Worm (Caenorhabditis elegans) whole organism, mixed stage, embryonic: Measurements from ENCODE around the gene srw-67.

Experiments used
- M03D4.4 ChIP-seq: sonication (generic microtip); optimal IDR thresholded peaks from 2 replicates; lab custom pipeline; 2017; ENCODE audit warnings: mild to moderate bottlenecking, missing genetic modification characterization, missing compliant biosample characterization
- bed-3 ChIP-seq: fragments of 200-800 bp; sonication (Bioruptor generic); optimal IDR thresholded peaks from 3 replicates; lab custom pipeline; 2018; ENCODE audit warnings: mild to moderate bottlenecking, missing genetic modification characterization, moderate library complexity, missing compliant biosample characterization
- ceh-39 ChIP-seq: fragments of 150-350 bp; optimal IDR thresholded peaks from 2 replicates; lab custom pipeline; 2014; ENCODE audit warnings: missing biosample characterization, missing genetic modification characterization
- ceh-43 ChIP-seq: fragments of 200-800 bp; sonication (Bioruptor generic); optimal IDR thresholded peaks from 2 replicates; lab custom pipeline; 2018; ENCODE audit warnings: mild to moderate bottlenecking, missing genetic modification characterization, moderate library complexity, missing compliant biosample characterization
- ceh-83 ChIP-seq: fragments of 200-800 bp; sonication (Bioruptor generic); optimal IDR thresholded peaks from 2 replicates; lab custom pipeline; 2018; ENCODE audit warnings: mild to moderate bottlenecking, missing genetic modification characterization, missing compliant biosample characterization
- ces-1 ChIP-seq: fragments of 150-350 bp; optimal IDR thresholded peaks from 2 replicates; lab custom pipeline; 2014; ENCODE audit warnings: missing biosample characterization, missing genetic modification reagents, missing genetic modification characterization
- cnd-1 ChIP-seq: fragments of 200-800 bp; sonication (Bioruptor generic); optimal IDR thresholded peaks from 2 replicates; lab custom pipeline; 2018; ENCODE audit warnings: mild to moderate bottlenecking, missing genetic modification characterization, missing compliant biosample characterization
- drap-1 ChIP-seq: fragments of 200-800 bp; sonication (Bioruptor generic); optimal IDR thresholded peaks from 3 replicates; lab custom pipeline; 2018; ENCODE audit warnings: mild to moderate bottlenecking, missing genetic modification characterization, missing compliant biosample characterization
- elt-1 ChIP-seq: sonication (generic microtip); optimal IDR thresholded peaks from 2 replicates; lab custom pipeline; 2017; ENCODE audit warnings: missing genetic modification characterization, mild to moderate bottlenecking, missing compliant biosample characterization, antibody characterized with exemption, moderate library complexity, borderline replicate concordance; ENCODE audit not compliant: insufficient read depth
- elt-3 ChIP-seq: fragments of 150-350 bp; optimal IDR thresholded peaks from 2 replicates; lab custom pipeline; 2014; ENCODE audit warnings: missing biosample characterization, missing genetic modification characterization
- flh-1 ChIP-seq: fragments of 200-800 bp; sonication (Bioruptor generic); optimal IDR thresholded peaks from 2 replicates; lab custom pipeline; 2018; ENCODE audit warnings: mild to moderate bottlenecking, missing genetic modification characterization, moderate library complexity, missing compliant biosample characterization
- ham-2 ChIP-seq: fragments of 200-800 bp; sonication (Bioruptor generic); optimal IDR thresholded peaks from 2 replicates; lab custom pipeline; 2018; ENCODE audit warnings: mild to moderate bottlenecking, missing genetic modification characterization, missing compliant biosample characterization
- hlh-1 ChIP-seq: fragments of 150-350 bp; optimal IDR thresholded peaks from 2 replicates; lab custom pipeline; 2014; ENCODE audit warnings: missing biosample characterization, missing genetic modification reagents, missing genetic modification characterization
- lin-13 ChIP-seq: fragments of 150-350 bp; optimal IDR thresholded peaks from 2 replicates; lab custom pipeline; 2014; ENCODE audit warnings: missing biosample characterization, missing genetic modification characterization
- lin-32 ChIP-seq: fragments of 200-800 bp; sonication (Bioruptor generic); optimal IDR thresholded peaks from 2 replicates; lab custom pipeline; 2018; ENCODE audit warnings: mild to moderate bottlenecking, missing genetic modification characterization, missing compliant biosample characterization
- lsy-2 ChIP-seq: fragments of 150-350 bp; optimal IDR thresholded peaks from 2 replicates; lab custom pipeline; 2014; ENCODE audit warnings: missing biosample characterization, missing genetic modification characterization
- mab-5 ChIP-seq: fragments of 150-350 bp; optimal IDR thresholded peaks from 2 replicates; lab custom pipeline; 2014; ENCODE audit warnings: missing biosample characterization, missing genetic modification characterization
- mep-1 ChIP-seq: fragments of 150-350 bp; optimal IDR thresholded peaks from 2 replicates; lab custom pipeline; 2017; ENCODE audit warnings: missing biosample characterization, missing genetic modification reagents, missing genetic modification characterization, inconsistent platforms
- mls-2 ChIP-seq: sonication (generic microtip); optimal IDR thresholded peaks from 2 replicates; lab custom pipeline; 2016; ENCODE audit warnings: mild to moderate bottlenecking, missing genetic modification characterization, moderate library complexity, missing compliant biosample characterization
- nhr-12 ChIP-seq: fragments of 150-350 bp; optimal IDR thresholded peaks from 2 replicates; lab custom pipeline; 2014; ENCODE audit warnings: missing biosample characterization, missing genetic modification characterization
- nhr-2 ChIP-seq: fragments of 150-350 bp; optimal IDR thresholded peaks from 2 replicates; lab custom pipeline; 2014; ENCODE audit warnings: missing biosample characterization, missing genetic modification characterization
- nhr-237 ChIP-seq: fragments of 150-350 bp; optimal IDR thresholded peaks from 2 replicates; lab custom pipeline; 2014; ENCODE audit warnings: missing biosample characterization, missing genetic modification characterization
- pha-4 ChIP-seq: fragments of 150-350 bp; optimal IDR thresholded peaks from 2 replicates; lab custom pipeline; 2018; ENCODE audit warnings: missing biosample characterization, missing genetic modification reagents, missing genetic modification characterization
- sem-2 ChIP-seq: fragments of 200-800 bp; sonication (Bioruptor generic); optimal IDR thresholded peaks from 2 replicates; lab custom pipeline; 2018; ENCODE audit warnings: mild to moderate bottlenecking, missing genetic modification characterization, missing compliant biosample characterization
- snpc-4 ChIP-seq: fragments of 150-350 bp; optimal IDR thresholded peaks from 2 replicates; lab custom pipeline; 2014; ENCODE audit warnings: missing biosample characterization, missing genetic modification characterization
- sptf-1 ChIP-seq: sonication (generic microtip); optimal IDR thresholded peaks from 2 replicates; lab custom pipeline; 2017; ENCODE audit warnings: mild to moderate bottlenecking, missing genetic modification characterization, moderate library complexity, missing compliant biosample characterization
- tbx-8 ChIP-seq: fragments of 200-800 bp; sonication (Bioruptor generic); optimal IDR thresholded peaks from 2 replicates; lab custom pipeline; 2018; ENCODE audit warnings: mild to moderate bottlenecking, missing genetic modification characterization, moderate library complexity, missing compliant biosample characterization
- unc-120 ChIP-seq: sonication (generic microtip); optimal IDR thresholded peaks from 2 replicates; lab custom pipeline; 2017; ENCODE audit warnings: missing genetic modification characterization, missing compliant biosample characterization; ENCODE audit not compliant: poor library complexity, severe bottlenecking
- unc-39 ChIP-seq: fragments of 150-350 bp; optimal IDR thresholded peaks from 2 replicates; lab custom pipeline; 2014; ENCODE audit warnings: missing biosample characterization, missing genetic modification characterization
- unc-62 ChIP-seq: fragments of 150-350 bp; optimal IDR thresholded peaks from 2 replicates; lab custom pipeline; 2014; ENCODE audit warnings: missing biosample characterization, missing genetic modification reagents, missing genetic modification characterization
- zip-8 ChIP-seq: fragments of 150-350 bp; optimal IDR thresholded peaks from 2 replicates; lab custom pipeline; 2014; ENCODE audit warnings: missing biosample characterization, missing genetic modification characterization
- ztf-11 ChIP-seq: fragments of 150-350 bp; optimal IDR thresholded peaks from 2 replicates; lab custom pipeline; 2014; ENCODE audit warnings: missing biosample characterization, missing genetic modification characterization

srw-67 gene

ce11 chrV:7428880-7429279 lies 11.4 kb downstream of the srw-67 start, which contains the start of gene srw-69:
Gene srw-69, minus strand, starts transcription at chrV:7428980.
- no peak for TF ChIP-seq nhr-237 (tag; lab: Kevin White, UChicago)
- TF ChIP-seq unc-62: no peak

DNA sequence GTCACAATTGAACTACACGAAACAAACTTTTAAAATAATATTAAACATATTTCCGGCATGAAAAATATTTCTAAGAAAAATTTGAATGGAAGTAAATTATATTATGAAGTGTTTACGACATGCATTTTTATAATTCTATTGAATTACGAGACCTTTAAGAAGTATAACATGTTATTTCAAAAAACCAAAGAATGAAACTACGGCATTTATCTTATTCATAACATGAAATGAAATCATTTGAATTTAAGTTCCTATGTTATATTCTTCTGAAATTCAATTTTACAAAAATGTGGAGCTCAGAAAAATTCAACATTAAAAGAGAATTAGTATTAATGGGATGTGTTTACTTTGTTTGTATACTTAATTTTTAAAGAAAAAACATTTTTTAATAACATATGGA lies 13.6 kb downstream of the srw-67 start, which contains the start of gene srw-71:
srw-71 (minus strand) TSS at position 101 of the 400 bp plus-strand sequence.
- TF ChIP-seq ceh-43: no peak
- TF ChIP-seq ceh-39: no peak
- TF ChIP-seq nhr-2 (tag; lab: Kevin White, UChicago): no peak
- TF ChIP-seq snpc-4: no peak
- TF ChIP-seq ztf-11 (tag; lab: Kevin White, UChicago): no peak
- TF ChIP-seq unc-62: no peak
- no peak for TF ChIP-seq cnd-1
- no peak for TF ChIP-seq elt-3 (tag; lab: Kevin White, UChicago)
- TF ChIP-seq sem-2 (GFP tag; lab: Kevin White, UChicago): no peak
- TF ChIP-seq lsy-2: no peak
- no peak for TF ChIP-seq nhr-237 (tag; lab: Kevin White, UChicago)
- TF ChIP-seq drap-1: no peak

- TF ChIP-seq elt-1 (tag; lab: Kevin White, UChicago): no peak
- TF ChIP-seq zip-8 (tag; lab: Kevin White, UChicago): no peak
- TF ChIP-seq pha-4 (tag; lab: Kevin White, UChicago): no peak
- no peak for TF ChIP-seq unc-62
- no peak for TF ChIP-seq lin-32 (GFP tag; lab: Kevin White, UChicago)
- no peak for TF ChIP-seq ham-2 (GFP tag; lab: Kevin White, UChicago)
- TF ChIP-seq nhr-237 (tag; lab: Kevin White, UChicago): no peak
- TF ChIP-seq tbx-8 (GFP tag; lab: Kevin White, UChicago): no peak
- no peak for TF ChIP-seq elt-3 (tag; lab: Kevin White, UChicago)
- no peak for TF ChIP-seq ceh-43
- TF ChIP-seq mls-2 (tag; lab: Kevin White, UChicago): no peak
- no peak for TF ChIP-seq drap-1
- TF ChIP-seq mep-1: no peak
- TF ChIP-seq snpc-4: no peak
Observed at ce11 chrV:7432441-7433146, 15.1 kb downstream of the srw-67 start.

DNA sequence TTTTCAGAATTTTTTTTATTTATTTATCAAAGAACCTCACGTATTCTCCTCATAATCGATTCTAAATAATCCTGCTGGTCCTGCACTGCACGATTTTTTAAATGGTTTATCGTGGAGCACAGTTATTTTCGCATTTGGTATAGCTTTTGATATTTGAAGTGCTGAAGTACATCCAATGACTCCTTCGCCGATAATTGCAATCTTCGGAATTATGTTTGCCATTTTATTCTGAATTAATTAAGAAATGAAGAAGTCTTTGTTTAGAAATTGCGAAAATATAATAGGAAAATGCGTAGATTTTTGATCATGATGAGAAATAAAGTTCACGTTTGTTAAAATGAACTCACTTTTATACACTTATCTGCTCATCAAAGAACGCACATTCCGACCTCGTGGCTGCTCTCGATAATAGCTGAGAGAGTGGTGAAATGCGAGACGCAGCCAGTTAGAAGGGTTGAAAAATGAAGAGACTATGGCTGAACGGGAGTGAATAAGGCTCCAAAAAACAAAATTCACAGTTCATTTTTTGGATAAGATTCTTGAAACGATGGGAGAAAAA lies 17.4 kb downstream of the srw-67 start:
- TF ChIP-seq flh-1 (no peak), hlh-1 (no peak), lin-13 (tag; lab: Kevin White, UChicago) (no peak), mls-2 (tag; lab: Kevin White, UChicago) (no peak), nhr-237 (tag; lab: Kevin White, UChicago) (no peak), cnd-1 (no peak), ces-1 (no peak), sem-2 (GFP tag; lab: Kevin White, UChicago) (no peak), unc-39 (no peak), ceh-43 (no peak), nhr-12 (no peak)

- TF ChIP-seq unc-39 (no peak), tbx-8 (GFP tag; lab: Kevin White, UChicago) (no peak), flh-1 (no peak), ham-2 (GFP tag; lab: Kevin White, UChicago) (no peak), zip-8 (tag; lab: Kevin White, UChicago) (no peak), pha-4 (tag; lab: Kevin White, UChicago) (no peak), ces-1 (no peak), bed-3 (GFP tag; lab: Kevin White, UChicago) (no peak), mls-2 (tag; lab: Kevin White, UChicago) (no peak), elt-1 (tag; lab: Kevin White, UChicago) (no peak), lin-32 (GFP tag; lab: Kevin White, UChicago) (no peak), sptf-1 (tag; lab: Kevin White, UChicago) (no peak), unc-62 (no peak), elt-3 (tag; lab: Kevin White, UChicago) (no peak), M03D4.4 (tag; lab: Kevin White, UChicago) (no peak), unc-120 (tag; lab: Kevin White, UChicago) (no peak), mab-5 (tag; lab: Kevin White, UChicago) (no peak), lsy-2 (no peak), ceh-83 (GFP tag; lab: Kevin White, UChicago) (no peak), ceh-43 (no peak)
- TF ChIP-seq, all 35 proteins: peak for 0
Observed at ce11 chrV:7435376-7436204, 18.1 kb downstream of the srw-67 start, which contains the start of the genes ddo-2 and F25E5.8. Gene ddo-2, minus strand, starts transcription at chrV:7435705. Gene F25E5.8, plus strand, starts transcription at chrV:7435930.
